Worm (Caenorhabditis elegans): ENCODE data around the gene H23N18.5.
"Not testable (repeated sequence)": the region's sequence is repeated elsewhere in the genome, so short reads cannot be mapped to it uniquely, and the experiment has no call there.

The H23N18.5 gene

DNA sequence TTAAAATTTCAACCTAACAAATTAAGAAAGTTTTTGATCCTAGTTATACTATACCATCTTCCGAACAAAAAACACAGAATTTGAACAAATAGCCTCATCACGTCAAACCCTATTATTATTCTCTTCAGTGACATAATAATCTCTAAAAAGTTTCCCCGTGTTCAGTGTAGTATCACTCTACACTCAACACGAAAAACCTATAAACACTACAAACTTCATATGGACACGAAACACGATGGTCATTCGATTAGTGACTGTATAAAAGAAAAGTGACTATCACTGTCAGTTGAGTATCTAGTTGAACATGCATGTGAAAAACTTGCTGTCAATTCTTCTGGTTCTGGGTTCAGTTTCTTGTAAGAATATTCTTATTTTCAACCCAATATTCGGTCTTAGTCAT, 8.5 kb downstream of the H23N18.5 start, which contains the start of gene ugt-8:
Gene ugt-8 (plus strand): TSS at position 235 of the 400 bp plus-strand sequence.
- TF ChIP-seq xnd-1 (tag; optimal IDR thresholded peaks at IDR 0.05) (no peak), ztf-18 (tag; optimal IDR thresholded peaks at IDR 0.05) (no peak), lin-35 (GFP tag; optimal IDR thresholded peaks at IDR 0.05) (no peak), nhr-120 (GFP tag; IDR thresholded peaks at IDR 0.05) (no peak), hlh-12 (tag; optimal IDR thresholded peaks at IDR 0.05) (no peak), lsl-1 (GFP tag; optimal IDR thresholded peaks at IDR 0.05) (no peak), Y53G8AR.9 (GFP tag; conservative IDR thresholded peaks at IDR 0.05) (no peak), mel-28 (tag; optimal IDR thresholded peaks at IDR 0.05; ENCODE audit: borderline replicate concordance) (no peak), aptf-3 (GFP tag; IDR thresholded peaks at IDR 0.05) (no peak), somi-1 (GFP tag; optimal IDR thresholded peaks at IDR 0.05) (no peak), B0035.1 (tag; optimal IDR thresholded peaks at IDR 0.05) (no peak), ceh-91 (GFP tag; IDR thresholded peaks at IDR 0.05) (no peak), ceh-40 (GFP tag; IDR thresholded peaks at IDR 0.05) (no peak), nhr-80 (tag; optimal IDR thresholded peaks at IDR 0.05) (no peak), F37B4.10 (GFP tag; IDR thresholded peaks at IDR 0.05) (no peak), K12H6.12 (tag; optimal IDR thresholded peaks at IDR 0.05) (no peak)

DNA sequence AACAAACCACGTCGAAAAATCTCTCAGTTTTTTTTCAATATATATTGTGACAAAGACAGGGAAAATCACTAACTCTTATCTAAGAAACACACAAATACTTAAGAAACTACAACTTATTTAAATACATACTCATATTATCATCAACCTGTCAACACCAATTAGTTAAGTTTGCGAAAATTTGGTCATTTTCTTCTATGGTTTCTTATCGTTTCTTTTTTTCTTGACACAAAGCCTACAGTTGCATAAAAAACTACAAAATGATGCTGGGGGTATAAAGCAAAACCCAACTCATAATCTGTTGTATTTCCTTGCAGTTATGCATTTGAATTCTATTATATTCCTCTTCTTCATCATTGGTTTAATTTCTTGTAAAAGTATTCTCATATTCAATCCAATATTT, 11.1 kb downstream of the H23N18.5 start, which contains the start of gene ugt-67:
Gene ugt-67 (plus strand): TSS at position 301 of the 400 bp plus-strand sequence.
- no peak for TF ChIP-seq unc-62 (GFP tag; optimal IDR thresholded peaks at IDR 0.05)
- TF ChIP-seq hsf-1 (GFP tag; IDR thresholded peaks at IDR 0.05), result no peak

DNA sequence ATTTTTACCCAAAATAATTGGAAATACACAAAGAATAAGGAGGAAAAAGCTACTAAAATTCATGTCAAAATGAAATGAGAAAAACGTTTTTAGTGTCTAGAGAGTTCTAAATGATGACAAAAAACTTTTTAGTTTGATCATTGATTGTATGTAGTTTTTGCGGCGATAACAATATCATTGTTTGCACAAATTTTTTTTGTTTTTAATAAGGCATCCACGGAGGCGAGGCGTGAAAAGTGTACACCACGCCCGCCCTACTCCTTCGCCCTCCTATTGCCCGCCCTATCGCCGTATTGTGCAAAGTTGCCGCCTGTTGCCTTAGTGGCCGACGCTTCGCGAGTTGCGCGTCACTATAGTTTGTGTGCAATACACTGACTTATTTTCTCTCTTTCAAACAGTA, 12.2 kb downstream of the H23N18.5 start, which contains the start of gene ugt-10:
Gene ugt-10 (minus strand): TSS at position 101 of the 400 bp plus-strand sequence.
- TF ChIP-seq hmg-1.2 (GFP tag; IDR thresholded peaks at IDR 0.05) (peak; percentile 62), snpc-4 (tag; optimal IDR thresholded peaks at IDR 0.05) (peak in 1 of 4 experiments; percentile 41)
- not testable (repeated sequence) for TF ChIP-seq snpc-4 (GFP tag; optimal IDR thresholded peaks at IDR 0.05)

DNA sequence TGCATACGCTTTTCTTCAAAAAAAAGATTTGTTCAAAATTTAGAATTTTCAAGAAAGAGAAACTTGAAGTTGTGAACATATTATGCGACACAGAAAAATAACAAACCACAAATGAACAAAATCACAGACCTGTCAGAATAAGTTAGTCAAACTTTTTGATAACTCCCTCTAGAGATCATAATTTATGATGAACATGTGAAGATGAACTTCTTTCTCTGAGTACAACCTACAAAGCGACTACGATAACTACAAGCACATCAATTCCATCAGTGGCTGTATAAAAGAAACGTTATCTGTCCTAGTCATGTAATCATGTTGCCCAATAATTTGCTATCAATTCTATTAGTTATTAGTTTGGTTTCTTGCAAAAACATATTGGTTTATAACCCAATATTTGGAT, 16.4 kb downstream of the H23N18.5 start, which contains the start of gene ugt-9:
Gene ugt-9 (plus strand): TSS at position 305 of the 400 bp plus-strand sequence.
- TF ChIP-seq mes-4 (tag; optimal IDR thresholded peaks at IDR 0.05), result no peak

DNA sequence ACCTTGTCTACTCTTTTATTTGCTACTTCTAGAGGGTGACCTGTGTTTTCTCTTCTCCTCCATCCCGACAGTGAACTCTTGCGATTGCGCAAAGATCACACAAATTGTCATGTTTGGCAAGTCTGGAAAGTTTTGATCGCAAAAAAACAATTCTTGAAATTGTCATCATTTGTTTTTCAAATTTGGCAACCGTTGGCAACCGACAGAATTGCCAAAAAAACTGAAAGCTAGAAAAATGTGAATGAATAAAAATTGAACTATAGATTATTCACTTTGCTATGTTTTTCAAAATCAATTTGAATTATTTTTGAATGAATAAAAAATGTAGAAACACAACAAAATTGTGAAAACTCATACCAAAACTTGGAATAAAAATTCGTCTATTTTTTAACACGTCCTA, 17.2 kb downstream of the H23N18.5 start, which contains the start of gene ugt-11:
Gene ugt-11 (minus strand): TSS at position 101 of the 400 bp plus-strand sequence.
- TF ChIP-seq Y53F4B.3 (GFP tag; IDR thresholded peaks at IDR 0.05) (no peak), mxl-1 (tag; optimal IDR thresholded peaks at IDR 0.05) (no peak), B0035.1 (tag; optimal IDR thresholded peaks at IDR 0.05) (no peak), B0261.1 (tag; optimal IDR thresholded peaks at IDR 0.05) (no peak), xnd-1 (tag; optimal IDR thresholded peaks at IDR 0.05) (no peak)

DNA sequence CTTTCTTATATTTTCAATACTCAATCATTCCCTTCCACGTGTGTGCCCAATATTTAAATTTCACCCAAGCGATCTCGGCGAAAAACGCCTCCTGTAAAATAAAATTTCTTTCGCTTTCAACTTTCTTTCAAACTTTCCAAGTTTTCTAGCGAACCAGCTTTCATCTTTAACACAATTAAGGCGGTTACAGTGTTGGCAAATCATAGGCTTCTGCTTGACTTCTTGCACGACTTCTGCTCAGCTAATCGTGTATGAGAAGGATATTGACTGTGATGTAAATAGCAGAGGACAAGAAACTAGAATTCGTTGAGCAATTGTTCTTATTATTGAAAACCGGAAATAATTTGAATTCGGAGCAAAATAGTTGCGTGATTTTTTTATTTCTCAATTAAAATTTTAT, 20.9 kb downstream of the H23N18.5 start:
- TF ChIP-seq pbrm-1 (GFP tag; IDR thresholded peaks at IDR 0.05) (peak; percentile 62; the same call in 1 of the 2 replicates), Y53F4B.3 (GFP tag; IDR thresholded peaks at IDR 0.05) (no peak), Y95B8A.8 (GFP tag; IDR thresholded peaks at IDR 0.05) (no peak), tlf-1 (GFP tag; optimal IDR thresholded peaks at IDR 0.05) (peak; percentile 53), hmg-20 (GFP tag; IDR thresholded peaks at IDR 0.05) (no peak), lag-1 (GFP tag; IDR thresholded peaks at IDR 0.05) (no peak), lin-54 (GFP tag; optimal IDR thresholded peaks at IDR 0.05) (peak; percentile 25), nfyb-1 (GFP tag; IDR thresholded peaks at IDR 0.05) (no peak; the same call in 1 of the 2 replicates), ccch-3 (GFP tag; optimal IDR thresholded peaks at IDR 0.05) (no peak), Y53G8AR.9 (GFP tag; conservative IDR thresholded peaks at IDR 0.05) (peak; percentile 83), unc-62 (GFP tag; optimal IDR thresholded peaks at IDR 0.05) (no peak), gei-17 (GFP tag; optimal IDR thresholded peaks at IDR 0.05) (no peak), ztf-3 (GFP tag; optimal IDR thresholded peaks at IDR 0.05) (no peak), mes-4 (tag; optimal IDR thresholded peaks at IDR 0.05) (no peak), F49E8.2 (tag; optimal IDR thresholded peaks at IDR 0.05; ENCODE audit: insufficient read depth) (peak; percentile 38), let-607 (tag; optimal IDR thresholded peaks at IDR 0.05) (no peak), nfya-2 (GFP tag; IDR thresholded peaks at IDR 0.05) (no peak), unc-130 (GFP tag; optimal IDR thresholded peaks at IDR 0.05) (peak; percentile 6), ekl-4 (GFP tag; IDR thresholded peaks at IDR 0.05) (peak; percentile 73)

Data from whole organism, young adult.